Worm (Caenorhabditis elegans) whole organism, mixed stage, embryonic: ENCODE measurements around the gene Y43C5B.3.

ENCODE experiments used
- M03D4.4 ChIP-seq: sonication (generic microtip); optimal IDR thresholded peaks from 2 replicates; lab custom pipeline; 2017; ENCODE audit warnings: mild to moderate bottlenecking, missing genetic modification characterization, missing compliant biosample characterization
- bed-3 ChIP-seq: fragments of 200-800 bp; sonication (Bioruptor generic); optimal IDR thresholded peaks from 3 replicates; lab custom pipeline; 2018; ENCODE audit warnings: mild to moderate bottlenecking, missing genetic modification characterization, moderate library complexity, missing compliant biosample characterization
- blmp-1 ChIP-seq: fragments of 150-350 bp; optimal IDR thresholded peaks from 2 replicates; lab custom pipeline; 2014; ENCODE audit warnings: missing biosample characterization, missing genetic modification characterization
- ceh-39 ChIP-seq: fragments of 150-350 bp; optimal IDR thresholded peaks from 2 replicates; lab custom pipeline; 2014; ENCODE audit warnings: missing biosample characterization, missing genetic modification characterization
- ceh-43 ChIP-seq: fragments of 200-800 bp; sonication (Bioruptor generic); optimal IDR thresholded peaks from 2 replicates; lab custom pipeline; 2018; ENCODE audit warnings: mild to moderate bottlenecking, missing genetic modification characterization, moderate library complexity, missing compliant biosample characterization
- ceh-83 ChIP-seq: fragments of 200-800 bp; sonication (Bioruptor generic); optimal IDR thresholded peaks from 2 replicates; lab custom pipeline; 2018; ENCODE audit warnings: mild to moderate bottlenecking, missing genetic modification characterization, missing compliant biosample characterization
- ces-1 ChIP-seq: fragments of 150-350 bp; optimal IDR thresholded peaks from 2 replicates; lab custom pipeline; 2014; ENCODE audit warnings: missing biosample characterization, missing genetic modification reagents, missing genetic modification characterization
- cnd-1 ChIP-seq: fragments of 200-800 bp; sonication (Bioruptor generic); optimal IDR thresholded peaks from 2 replicates; lab custom pipeline; 2018; ENCODE audit warnings: mild to moderate bottlenecking, missing genetic modification characterization, missing compliant biosample characterization
- drap-1 ChIP-seq: fragments of 200-800 bp; sonication (Bioruptor generic); optimal IDR thresholded peaks from 3 replicates; lab custom pipeline; 2018; ENCODE audit warnings: mild to moderate bottlenecking, missing genetic modification characterization, missing compliant biosample characterization
- elt-1 ChIP-seq: sonication (generic microtip); optimal IDR thresholded peaks from 2 replicates; lab custom pipeline; 2017; ENCODE audit warnings: missing genetic modification characterization, mild to moderate bottlenecking, missing compliant biosample characterization, antibody characterized with exemption, moderate library complexity, borderline replicate concordance; ENCODE audit not compliant: insufficient read depth
- elt-3 ChIP-seq: fragments of 150-350 bp; optimal IDR thresholded peaks from 2 replicates; lab custom pipeline; 2014; ENCODE audit warnings: missing biosample characterization, missing genetic modification characterization
- flh-1 ChIP-seq: fragments of 200-800 bp; sonication (Bioruptor generic); optimal IDR thresholded peaks from 2 replicates; lab custom pipeline; 2018; ENCODE audit warnings: mild to moderate bottlenecking, missing genetic modification characterization, moderate library complexity, missing compliant biosample characterization
- ham-2 ChIP-seq: fragments of 200-800 bp; sonication (Bioruptor generic); optimal IDR thresholded peaks from 2 replicates; lab custom pipeline; 2018; ENCODE audit warnings: mild to moderate bottlenecking, missing genetic modification characterization, missing compliant biosample characterization
- hlh-1 ChIP-seq: fragments of 150-350 bp; optimal IDR thresholded peaks from 2 replicates; lab custom pipeline; 2014; ENCODE audit warnings: missing biosample characterization, missing genetic modification reagents, missing genetic modification characterization
- lin-13 ChIP-seq: fragments of 150-350 bp; optimal IDR thresholded peaks from 2 replicates; lab custom pipeline; 2014; ENCODE audit warnings: missing biosample characterization, missing genetic modification characterization
- lin-32 ChIP-seq: fragments of 200-800 bp; sonication (Bioruptor generic); optimal IDR thresholded peaks from 2 replicates; lab custom pipeline; 2018; ENCODE audit warnings: mild to moderate bottlenecking, missing genetic modification characterization, missing compliant biosample characterization
- lsy-2 ChIP-seq: fragments of 150-350 bp; optimal IDR thresholded peaks from 2 replicates; lab custom pipeline; 2014; ENCODE audit warnings: missing biosample characterization, missing genetic modification characterization
- mep-1 ChIP-seq: fragments of 150-350 bp; optimal IDR thresholded peaks from 2 replicates; lab custom pipeline; 2017; ENCODE audit warnings: missing biosample characterization, missing genetic modification reagents, missing genetic modification characterization, inconsistent platforms
- mls-2 ChIP-seq: sonication (generic microtip); optimal IDR thresholded peaks from 2 replicates; lab custom pipeline; 2016; ENCODE audit warnings: mild to moderate bottlenecking, missing genetic modification characterization, moderate library complexity, missing compliant biosample characterization
- nhr-12 ChIP-seq: fragments of 150-350 bp; optimal IDR thresholded peaks from 2 replicates; lab custom pipeline; 2014; ENCODE audit warnings: missing biosample characterization, missing genetic modification characterization
- nhr-2 ChIP-seq: fragments of 150-350 bp; optimal IDR thresholded peaks from 2 replicates; lab custom pipeline; 2014; ENCODE audit warnings: missing biosample characterization, missing genetic modification characterization
- nhr-237 ChIP-seq: fragments of 150-350 bp; optimal IDR thresholded peaks from 2 replicates; lab custom pipeline; 2014; ENCODE audit warnings: missing biosample characterization, missing genetic modification characterization
- nhr-28 ChIP-seq: fragments of 150-350 bp; optimal IDR thresholded peaks from 2 replicates; lab custom pipeline; 2014; ENCODE audit warnings: missing biosample characterization, missing genetic modification characterization
- pha-4 ChIP-seq: fragments of 150-350 bp; optimal IDR thresholded peaks from 2 replicates; lab custom pipeline; 2018; ENCODE audit warnings: missing biosample characterization, missing genetic modification reagents, missing genetic modification characterization
- sem-2 ChIP-seq: fragments of 200-800 bp; sonication (Bioruptor generic); optimal IDR thresholded peaks from 2 replicates; lab custom pipeline; 2018; ENCODE audit warnings: mild to moderate bottlenecking, missing genetic modification characterization, missing compliant biosample characterization
- snpc-4 ChIP-seq: fragments of 150-350 bp; optimal IDR thresholded peaks from 2 replicates; lab custom pipeline; 2014; ENCODE audit warnings: missing biosample characterization, missing genetic modification characterization
- sptf-1 ChIP-seq: sonication (generic microtip); optimal IDR thresholded peaks from 2 replicates; lab custom pipeline; 2017; ENCODE audit warnings: mild to moderate bottlenecking, missing genetic modification characterization, moderate library complexity, missing compliant biosample characterization
- tbx-8 ChIP-seq: fragments of 200-800 bp; sonication (Bioruptor generic); optimal IDR thresholded peaks from 2 replicates; lab custom pipeline; 2018; ENCODE audit warnings: mild to moderate bottlenecking, missing genetic modification characterization, moderate library complexity, missing compliant biosample characterization
- unc-120 ChIP-seq: sonication (generic microtip); optimal IDR thresholded peaks from 2 replicates; lab custom pipeline; 2017; ENCODE audit warnings: missing genetic modification characterization, missing compliant biosample characterization; ENCODE audit not compliant: poor library complexity, severe bottlenecking
- unc-39 ChIP-seq: fragments of 150-350 bp; optimal IDR thresholded peaks from 2 replicates; lab custom pipeline; 2014; ENCODE audit warnings: missing biosample characterization, missing genetic modification characterization
- unc-62 ChIP-seq: fragments of 150-350 bp; optimal IDR thresholded peaks from 2 replicates; lab custom pipeline; 2014; ENCODE audit warnings: missing biosample characterization, missing genetic modification reagents, missing genetic modification characterization
- zip-8 ChIP-seq: fragments of 150-350 bp; optimal IDR thresholded peaks from 2 replicates; lab custom pipeline; 2014; ENCODE audit warnings: missing biosample characterization, missing genetic modification characterization

Gene Y43C5B.3

ce11 chrIV:10366018-10366417 is 15.6 kb downstream of the Y43C5B.3 start, which contains the start of gene sir-2.1:
Gene sir-2.1 (minus strand): TSS chrIV:10366229.
- TF ChIP-seq elt-1 (no peak), zip-8 (tag; lab: Kevin White, UChicago) (no peak), mep-1 (tag; lab: Kevin White, UChicago) (peak; percentile 47), snpc-4 (tag; lab: Kevin White, UChicago) (no peak), ces-1 (peak; percentile 46), ham-2 (no peak), hlh-1 (tag; lab: Kevin White, UChicago) (no peak), unc-39 (tag; lab: Kevin White, UChicago) (no peak), lin-13 (tag; lab: Kevin White, UChicago) (peak; percentile 8), nhr-2 (no peak), lsy-2 (tag; lab: Kevin White, UChicago) (peak; percentile 14)

ce11 chrIV:10367740-10368246 is 17.4 kb downstream of the Y43C5B.3 start, which contains the start of gene pges-2:
Gene pges-2 (minus strand): TSS chrIV:10367790.
- TF ChIP-seq ceh-83 (GFP tag; lab: Kevin White, UChicago) (no peak), mls-2 (no peak), ham-2 (no peak), sem-2 (GFP tag; lab: Kevin White, UChicago) (no peak), sptf-1 (tag; lab: Kevin White, UChicago) (no peak), M03D4.4 (tag; lab: Kevin White, UChicago) (no peak), tbx-8 (no peak), nhr-2 (no peak), bed-3 (GFP tag; lab: Kevin White, UChicago) (no peak), ceh-39 (tag; lab: Kevin White, UChicago) (no peak), flh-1 (GFP tag; lab: Kevin White, UChicago) (no peak), nhr-12 (tag; lab: Kevin White, UChicago) (no peak), ces-1 (peak; percentile 52), unc-62 (no peak), unc-120 (peak; percentile 0), lsy-2 (tag; lab: Kevin White, UChicago) (peak; percentile 12), mep-1 (tag; lab: Kevin White, UChicago) (no peak), blmp-1 (tag; lab: Kevin White, UChicago) (no peak), ceh-43 (GFP tag; lab: Kevin White, UChicago) (no peak), zip-8 (tag; lab: Kevin White, UChicago) (no peak), nhr-28 (no peak)

- TF ChIP-seq lin-32 (GFP tag; lab: Kevin White, UChicago) = no peak
- TF ChIP-seq blmp-1 (tag; lab: Kevin White, UChicago) = no peak
- TF ChIP-seq lsy-2 (tag; lab: Kevin White, UChicago) = no peak
- TF ChIP-seq zip-8 (tag; lab: Kevin White, UChicago) = peak; percentile 67
- no peak for TF ChIP-seq drap-1 (GFP tag; lab: Kevin White, UChicago)
- TF ChIP-seq unc-39 (tag; lab: Kevin White, UChicago) = no peak
Measured at ce11 chrIV:10368326-10368725, 17.9 kb downstream of the Y43C5B.3 start, which contains the start of gene iars-1. Gene iars-1 (plus strand): TSS chrIV:10368601.

ce11 chrIV:10373772-10374288 is 23.4 kb downstream of the Y43C5B.3 start, which contains the start of gene mpz-5:
Gene mpz-5 (minus strand): TSS chrIV:10373822.
- TF ChIP-seq pha-4 = peak; percentile 0
- TF ChIP-seq zip-8 (tag; lab: Kevin White, UChicago) = no peak
- peak; percentile 23 for TF ChIP-seq nhr-237
- peak; percentile 24 for TF ChIP-seq hlh-1 (tag; lab: Kevin White, UChicago)
- no peak for TF ChIP-seq unc-120
- peak; percentile 11 for TF ChIP-seq ceh-43 (GFP tag; lab: Kevin White, UChicago)
- peak; percentile 32 for TF ChIP-seq lin-32 (GFP tag; lab: Kevin White, UChicago)
- TF ChIP-seq lin-13 (tag; lab: Kevin White, UChicago) = peak; percentile 60
- TF ChIP-seq lsy-2 (tag; lab: Kevin White, UChicago) = peak; percentile 64
- TF ChIP-seq mls-2 = no peak
- TF ChIP-seq sptf-1 (tag; lab: Kevin White, UChicago) = peak; percentile 75
- peak; percentile 39 for TF ChIP-seq M03D4.4 (tag; lab: Kevin White, UChicago)
- peak; percentile 51 for TF ChIP-seq ceh-83 (GFP tag; lab: Kevin White, UChicago)
- peak; percentile 81 for TF ChIP-seq mep-1 (tag; lab: Kevin White, UChicago)

- TF ChIP-seq ceh-83 (GFP tag; lab: Kevin White, UChicago) (no peak), sptf-1 (tag; lab: Kevin White, UChicago) (no peak), ham-2 (no peak), M03D4.4 (tag; lab: Kevin White, UChicago) (no peak), mls-2 (no peak), elt-3 (no peak), ceh-43 (GFP tag; lab: Kevin White, UChicago) (no peak), nhr-12 (tag; lab: Kevin White, UChicago) (no peak), nhr-237 (no peak), unc-39 (tag; lab: Kevin White, UChicago) (no peak), nhr-2 (no peak), blmp-1 (tag; lab: Kevin White, UChicago) (no peak), cnd-1 (no peak), tbx-8 (no peak), mep-1 (tag; lab: Kevin White, UChicago) (no peak), lsy-2 (tag; lab: Kevin White, UChicago) (no peak)
Measured at ce11 chrIV:10374601-10375000, 24.2 kb downstream of the Y43C5B.3 start, which contains the start of gene mask-1. Gene mask-1 (plus strand): TSS chrIV:10374901.
